Worm (Caenorhabditis elegans) whole organism, mixed stage, embryonic: ENCODE data around the gene cht-2.

ENCODE experiments used
- blmp-1 ChIP-seq: fragments of 150-350 bp; optimal IDR thresholded peaks from 2 replicates; lab custom pipeline; 2014; ENCODE audit warnings: missing biosample characterization, missing genetic modification characterization
- lsy-2 ChIP-seq: fragments of 150-350 bp; optimal IDR thresholded peaks from 2 replicates; lab custom pipeline; 2014; ENCODE audit warnings: missing biosample characterization, missing genetic modification characterization
- mab-5 ChIP-seq: fragments of 150-350 bp; optimal IDR thresholded peaks from 2 replicates; lab custom pipeline; 2014; ENCODE audit warnings: missing biosample characterization, missing genetic modification characterization
- nhr-12 ChIP-seq: fragments of 150-350 bp; optimal IDR thresholded peaks from 2 replicates; lab custom pipeline; 2014; ENCODE audit warnings: missing biosample characterization, missing genetic modification characterization
- nhr-237 ChIP-seq: fragments of 150-350 bp; optimal IDR thresholded peaks from 2 replicates; lab custom pipeline; 2014; ENCODE audit warnings: missing biosample characterization, missing genetic modification characterization
- nhr-28 ChIP-seq: fragments of 150-350 bp; optimal IDR thresholded peaks from 2 replicates; lab custom pipeline; 2014; ENCODE audit warnings: missing biosample characterization, missing genetic modification characterization
- nhr-76 ChIP-seq: sonication (generic microtip); optimal IDR thresholded peaks from 2 replicates; lab custom pipeline; 2017; ENCODE audit warnings: missing biosample characterization, missing genetic modification characterization
- pha-4 ChIP-seq: fragments of 150-350 bp; optimal IDR thresholded peaks from 2 replicates; lab custom pipeline; 2018; ENCODE audit warnings: missing biosample characterization, missing genetic modification reagents, missing genetic modification characterization
- sem-2 ChIP-seq: fragments of 200-800 bp; sonication (Bioruptor generic); optimal IDR thresholded peaks from 2 replicates; lab custom pipeline; 2018; ENCODE audit warnings: mild to moderate bottlenecking, missing genetic modification characterization, missing compliant biosample characterization
- snpc-4 ChIP-seq: fragments of 150-350 bp; optimal IDR thresholded peaks from 2 replicates; lab custom pipeline; 2014; ENCODE audit warnings: missing biosample characterization, missing genetic modification characterization
- unc-62 ChIP-seq: fragments of 150-350 bp; optimal IDR thresholded peaks from 2 replicates; lab custom pipeline; 2014; ENCODE audit warnings: missing biosample characterization, missing genetic modification reagents, missing genetic modification characterization

DNA sequence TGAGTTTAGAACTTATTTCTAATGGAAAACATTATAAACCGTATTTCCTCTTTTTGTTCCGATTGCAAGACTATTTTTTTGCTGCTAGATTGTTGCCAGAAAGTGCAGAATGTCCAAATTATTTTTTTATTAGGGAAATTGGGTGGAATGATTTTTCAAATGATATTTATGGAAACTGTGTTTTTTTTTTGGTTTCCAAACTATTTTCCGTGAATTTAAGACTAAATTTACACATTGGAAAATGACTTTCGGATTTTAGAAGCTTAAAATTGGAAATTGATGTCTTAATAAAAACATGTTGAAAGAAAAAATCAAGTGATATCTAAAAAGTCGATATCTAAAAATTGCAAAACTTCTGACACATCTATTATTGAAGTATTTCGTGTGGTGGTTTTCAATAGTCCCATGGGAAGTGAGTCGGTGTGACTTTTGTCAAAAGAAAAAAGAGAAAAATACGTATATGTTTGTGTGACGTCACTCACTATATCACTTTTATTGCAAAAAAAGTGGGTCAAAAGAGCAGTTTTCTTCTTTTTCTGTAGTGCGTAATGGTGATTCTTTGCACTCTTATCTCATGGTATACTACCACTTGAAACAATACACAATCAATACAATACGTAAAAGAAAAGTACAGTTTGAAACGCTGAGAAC, 16.5 kb upstream of the cht-2 start:
- TF ChIP-seq sem-2 (GFP tag; lab: Kevin White, UChicago) (no peak), snpc-4 (tag; lab: Kevin White, UChicago) (no peak), nhr-12 (tag; lab: Kevin White, UChicago) (no peak), lsy-2 (tag; lab: Kevin White, UChicago) (no peak), mab-5 (tag; lab: Kevin White, UChicago) (no peak), nhr-237 (tag; lab: Kevin White, UChicago) (no peak), blmp-1 (no peak), unc-62 (no peak), nhr-28 (no peak), nhr-76 (tag; lab: Kevin White, UChicago) (no peak), pha-4 (tag; lab: Kevin White, UChicago) (no peak)
